Worm (Caenorhabditis elegans) whole organism, mixed stage, embryonic: Measurements from ENCODE around the gene set-21.

Experiments used
- cnd-1 ChIP-seq: fragments of 200-800 bp; sonication (Bioruptor generic); optimal IDR thresholded peaks from 2 replicates; lab custom pipeline; 2018; ENCODE audit warnings: mild to moderate bottlenecking, missing genetic modification characterization, missing compliant biosample characterization
- lin-13 ChIP-seq: fragments of 150-350 bp; optimal IDR thresholded peaks from 2 replicates; lab custom pipeline; 2014; ENCODE audit warnings: missing biosample characterization, missing genetic modification characterization
- nhr-12 ChIP-seq: fragments of 150-350 bp; optimal IDR thresholded peaks from 2 replicates; lab custom pipeline; 2014; ENCODE audit warnings: missing biosample characterization, missing genetic modification characterization
- nhr-2 ChIP-seq: fragments of 150-350 bp; optimal IDR thresholded peaks from 2 replicates; lab custom pipeline; 2014; ENCODE audit warnings: missing biosample characterization, missing genetic modification characterization
- nhr-237 ChIP-seq: fragments of 150-350 bp; optimal IDR thresholded peaks from 2 replicates; lab custom pipeline; 2014; ENCODE audit warnings: missing biosample characterization, missing genetic modification characterization
- nhr-76 ChIP-seq: sonication (generic microtip); optimal IDR thresholded peaks from 2 replicates; lab custom pipeline; 2017; ENCODE audit warnings: missing biosample characterization, missing genetic modification characterization
- pha-4 ChIP-seq: fragments of 150-350 bp; optimal IDR thresholded peaks from 2 replicates; lab custom pipeline; 2018; ENCODE audit warnings: missing biosample characterization, missing genetic modification reagents, missing genetic modification characterization
- sem-2 ChIP-seq: fragments of 200-800 bp; sonication (Bioruptor generic); optimal IDR thresholded peaks from 2 replicates; lab custom pipeline; 2018; ENCODE audit warnings: mild to moderate bottlenecking, missing genetic modification characterization, missing compliant biosample characterization
- unc-120 ChIP-seq: sonication (generic microtip); optimal IDR thresholded peaks from 2 replicates; lab custom pipeline; 2017; ENCODE audit warnings: missing genetic modification characterization, missing compliant biosample characterization; ENCODE audit not compliant: poor library complexity, severe bottlenecking
- unc-62 ChIP-seq: fragments of 150-350 bp; optimal IDR thresholded peaks from 2 replicates; lab custom pipeline; 2014; ENCODE audit warnings: missing biosample characterization, missing genetic modification reagents, missing genetic modification characterization
- ztf-11 ChIP-seq: fragments of 150-350 bp; optimal IDR thresholded peaks from 2 replicates; lab custom pipeline; 2014; ENCODE audit warnings: missing biosample characterization, missing genetic modification characterization

ce11 chrIV:4422029-4422428 lies 31.4 kb downstream of the set-21 start, which contains the start of gene clec-175:
- TF ChIP-seq pha-4 (no peak), nhr-237 (no peak), ztf-11 (tag; lab: Kevin White, UChicago) (no peak), nhr-76 (tag; lab: Kevin White, UChicago) (no peak), unc-62 (GFP tag; lab: Kevin White, UChicago) (no peak), sem-2 (GFP tag; lab: Kevin White, UChicago) (no peak), unc-120 (tag; lab: Kevin White, UChicago) (no peak), nhr-2 (tag; lab: Kevin White, UChicago) (no peak), nhr-12 (tag; lab: Kevin White, UChicago) (no peak), cnd-1 (tag; lab: Kevin White, UChicago) (no peak), lin-13 (tag; lab: Kevin White, UChicago) (no peak)
